Fruit fly (Drosophila melanogaster): Measurements from ENCODE around the gene Ssb-c31a.

Ssb-c31a gene

dm6 chr2L:8162307-8163024, 48.7 kb upstream of the Ssb-c31a start, which contains the start of gene Acbp1 (continued):
- TF ChIP-seq insv (GFP tag; optimal IDR thresholded peaks at IDR 0.05) (peak in 1 of 2 experiments; percentile 86), repo (GFP tag; optimal IDR thresholded peaks at IDR 0.05) (peak; percentile 92), tup (GFP tag; optimal IDR thresholded peaks at IDR 0.05) (peak; percentile 79), CG16779 (GFP tag; IDR thresholded peaks at IDR 0.05) (peak; percentile 82), hb (GFP tag; IDR thresholded peaks at IDR 0.05; ENCODE audit: partially characterized antibody) (peak; percentile 62; the same call in 1 of the 3 replicates), ftz-f1 (GFP tag; optimal IDR thresholded peaks at IDR 0.05) (peak; percentile 32), ham (GFP tag; IDR thresholded peaks at IDR 0.05) (peak; percentile 50; the same call in 1 of the 2 replicates), CG15011 (GFP tag; optimal IDR thresholded peaks at IDR 0.05) (peak; percentile 97), CG7963 (GFP tag; IDR thresholded peaks at IDR 0.05; ENCODE audit: partially characterized antibody) (peak; percentile 68; the same call in 2 of the 3 replicates), inv (GFP tag; IDR thresholded peaks at IDR 0.05; ENCODE audit: partially characterized antibody) (peak; percentile 64), lab (GFP tag; optimal IDR thresholded peaks at IDR 0.05) (peak; percentile 99), CG16863 (GFP tag; optimal IDR thresholded peaks at IDR 0.05) (peak; percentile 95), bowl (GFP tag; IDR thresholded peaks at IDR 0.05) (peak; percentile 70), luna (GFP tag; optimal IDR thresholded peaks at IDR 0.05) (peak; percentile 90), CG13624 (GFP tag; optimal IDR thresholded peaks at IDR 0.05) (peak; percentile 97), sug (tag; optimal IDR thresholded peaks at IDR 0.05) (peak; percentile 97), cad (GFP tag; optimal IDR thresholded peaks at IDR 0.05) (no peak), gro (GFP tag; optimal IDR thresholded peaks at IDR 0.05) (peak; percentile 94), Neu2 (GFP tag; optimal IDR thresholded peaks at IDR 0.05; ENCODE audit: borderline replicate concordance) (peak; percentile 89), D19A (tag; optimal IDR thresholded peaks at IDR 0.05) (peak; percentile 97), kni (GFP tag; optimal IDR thresholded peaks at IDR 0.05) (peak; percentile 96), gcm (GFP tag; optimal IDR thresholded peaks at IDR 0.05) (peak; percentile 99), Sox100B (GFP tag; optimal IDR thresholded peaks at IDR 0.05) (peak; percentile 97), odd (GFP tag; optimal IDR thresholded peaks at IDR 0.05) (peak; percentile 99), Atf6 (GFP tag; IDR thresholded peaks at IDR 0.05) (peak; percentile 94), CG4617 (GFP tag; optimal IDR thresholded peaks at IDR 0.05; ENCODE audit: borderline replicate concordance) (peak; percentile 82), sd (tag; optimal IDR thresholded peaks at IDR 0.05) (peak; percentile 93), CG11560 (tag; IDR thresholded peaks at IDR 0.05) (peak; percentile 80), CG6765 (GFP tag; optimal IDR thresholded peaks at IDR 0.05) (peak; percentile 98), so (GFP tag; IDR thresholded peaks at IDR 0.05) (peak; percentile 94), CG12104 (GFP tag; optimal IDR thresholded peaks at IDR 0.05) (peak; percentile 91), zfh2 (GFP tag; optimal IDR thresholded peaks at IDR 0.05) (peak; percentile 97), Atf3 (GFP tag; optimal IDR thresholded peaks at IDR 0.05) (peak; percentile 94), CG9609 (GFP tag; optimal IDR thresholded peaks at IDR 0.05) (peak; percentile 96), HmgZ (tag; optimal IDR thresholded peaks at IDR 0.05) (peak; percentile 97), row (GFP tag; IDR thresholded peaks at IDR 0.05) (peak; percentile 97), shn (GFP tag; optimal IDR thresholded peaks at IDR 0.05) (peak; percentile 96), HLH4C (GFP tag; IDR thresholded peaks at IDR 0.05; ENCODE audit: partially characterized antibody) (peak; percentile 68; the same call in 1 of the 3 replicates), CG33557 (GFP tag; optimal IDR thresholded peaks at IDR 0.05) (peak; percentile 98), CG6254 (GFP tag; optimal IDR thresholded peaks at IDR 0.05) (peak; percentile 94), CG15514 (GFP tag; optimal IDR thresholded peaks at IDR 0.05) (peak; percentile 89), pan (optimal IDR thresholded peaks at IDR 0.05) (no peak), pan (GFP tag; optimal IDR thresholded peaks at IDR 0.05 in 1 of 2, IDR thresholded peaks at IDR 0.05 in 1 of 2) (peak in 1 of 2 experiments; percentile 89)

Data from whole organism, embryonic.